Worm (Caenorhabditis elegans): ENCODE measurements around the gene srh-8.

- no peak for TF ChIP-seq F23B12.7 (tag; optimal IDR thresholded peaks at IDR 0.05; ENCODE audit: insufficient read depth)
- no peak for TF ChIP-seq aptf-3 (GFP tag; IDR thresholded peaks at IDR 0.05)
- no peak for TF ChIP-seq ztf-26 (tag; optimal IDR thresholded peaks at IDR 0.05)
- no peak for TF ChIP-seq D2030.7 (GFP tag; IDR thresholded peaks at IDR 0.05)
- no peak for TF ChIP-seq F57A8.1 (GFP tag; optimal IDR thresholded peaks at IDR 0.05)
These were observed 16.2 kb upstream of the srh-8 start, which contains the start of gene nlp-27 for ce11 chrV:3989070-3989469.
